Fruit fly (Drosophila melanogaster): ENCODE results near the gene CAH5.

CAH5 gene

dm6 chr3R:31218214-31218876 lies 44.1 kb upstream of the CAH5 start:
- TF ChIP-seq ranshi (GFP tag; IDR thresholded peaks at IDR 0.05): no peak
- TF ChIP-seq trem (tag; optimal IDR thresholded peaks at IDR 0.05): no peak
- TF ChIP-seq CG17385 (GFP tag; optimal IDR thresholded peaks at IDR 0.05): peak; percentile 47
- no peak for TF ChIP-seq ap (GFP tag; IDR thresholded peaks at IDR 0.05)
- TF ChIP-seq CG12299 (tag; optimal IDR thresholded peaks at IDR 0.05): peak; percentile 6
- no peak for TF ChIP-seq CG8359 (GFP tag; optimal IDR thresholded peaks at IDR 0.05; ENCODE audit: borderline replicate concordance)
- no peak for TF ChIP-seq ase (GFP tag; IDR thresholded peaks at IDR 0.05)
- TF ChIP-seq CG1024 (GFP tag; IDR thresholded peaks at IDR 0.05): no peak
- no peak for TF ChIP-seq org-1 (GFP tag; optimal IDR thresholded peaks at IDR 0.05)
- no peak for TF ChIP-seq CG18599 (GFP tag; optimal IDR thresholded peaks at IDR 0.05)
- TF ChIP-seq gfzf (GFP tag; optimal IDR thresholded peaks at IDR 0.05): no peak
- TF ChIP-seq wek (GFP tag; optimal IDR thresholded peaks at IDR 0.05): no peak
- TF ChIP-seq gcm (GFP tag; optimal IDR thresholded peaks at IDR 0.05): no peak
- no peak for TF ChIP-seq cad (GFP tag; optimal IDR thresholded peaks at IDR 0.05)
- TF ChIP-seq E2f1 (GFP tag; IDR thresholded peaks at IDR 0.05): no peak
- TF ChIP-seq her (GFP tag; optimal IDR thresholded peaks at IDR 0.05): no peak
- no peak for TF ChIP-seq CG10321 (GFP tag; IDR thresholded peaks at IDR 0.05)
- no peak for TF ChIP-seq CG14667 (GFP tag; IDR thresholded peaks at IDR 0.05)
- TF ChIP-seq CG14860 (GFP tag; IDR thresholded peaks at IDR 0.05; ENCODE audit: partially characterized antibody): no peak
- no peak for TF ChIP-seq sob (GFP tag; IDR thresholded peaks at IDR 0.05)
- TF ChIP-seq CG4617 (GFP tag; optimal IDR thresholded peaks at IDR 0.05; ENCODE audit: borderline replicate concordance): peak; percentile 19
- TF ChIP-seq CG10431 (GFP tag; optimal IDR thresholded peaks at IDR 0.05): peak; percentile 53
- no peak for TF ChIP-seq CG12942 (GFP tag; optimal IDR thresholded peaks at IDR 0.05)
- no peak for TF ChIP-seq stc (GFP tag; IDR thresholded peaks at IDR 0.05)
- TF ChIP-seq gro (GFP tag; optimal IDR thresholded peaks at IDR 0.05): no peak
- TF ChIP-seq pros (GFP tag; optimal IDR thresholded peaks at IDR 0.05): no peak
- TF ChIP-seq sug (tag; optimal IDR thresholded peaks at IDR 0.05): peak; percentile 55
- no peak for TF ChIP-seq al (GFP tag; IDR thresholded peaks at IDR 0.05)
- peak; percentile 62 for TF ChIP-seq dm (GFP tag; optimal IDR thresholded peaks at IDR 0.05)
- TF ChIP-seq trh (GFP tag; optimal IDR thresholded peaks at IDR 0.05): no peak
- TF ChIP-seq Nf-YC (tag; optimal IDR thresholded peaks at IDR 0.05): no peak
- no peak for TF ChIP-seq CG14965 (GFP tag; optimal IDR thresholded peaks at IDR 0.05; ENCODE audit: borderline replicate concordance)
- TF ChIP-seq twi (tag; optimal IDR thresholded peaks at IDR 0.05): no peak
- TF ChIP-seq chinmo (GFP tag; IDR thresholded peaks at IDR 0.05; ENCODE audit: partially characterized antibody): no peak
- no peak for TF ChIP-seq corto (GFP tag; optimal IDR thresholded peaks at IDR 0.05)
- TF ChIP-seq hkb (optimal IDR thresholded peaks at IDR 0.05): no peak
- TF ChIP-seq hkb (GFP tag; IDR thresholded peaks at IDR 0.05): no peak
- TF ChIP-seq CG10543 (GFP tag; optimal IDR thresholded peaks at IDR 0.05): peak; percentile 50
- TF ChIP-seq CG34376 (GFP tag; optimal IDR thresholded peaks at IDR 0.05): peak; percentile 3
- TF ChIP-seq Pdp1 (GFP tag; optimal IDR thresholded peaks at IDR 0.05): peak in 1 of 2 experiments; percentile 100
- no peak for TF ChIP-seq Vsx1 (GFP tag; optimal IDR thresholded peaks at IDR 0.05)
- no peak for TF ChIP-seq wdn (GFP tag; IDR thresholded peaks at IDR 0.05)
- TF ChIP-seq bowl (GFP tag; IDR thresholded peaks at IDR 0.05): no peak
- no peak for TF ChIP-seq fru (optimal IDR thresholded peaks at IDR 0.05)
- peak; percentile 96 for TF ChIP-seq YL-1 (GFP tag; optimal IDR thresholded peaks at IDR 0.05)
- TF ChIP-seq ci (GFP tag; IDR thresholded peaks at IDR 0.05): no peak
- no peak for TF ChIP-seq ab (GFP tag; optimal IDR thresholded peaks at IDR 0.05)
- peak; percentile 22 for TF ChIP-seq CG17186 (GFP tag; optimal IDR thresholded peaks at IDR 0.05)
- no peak for TF ChIP-seq Rfx (GFP tag; IDR thresholded peaks at IDR 0.05)
- no peak for TF ChIP-seq HLH54F (GFP tag; optimal IDR thresholded peaks at IDR 0.05)
- peak; percentile 67 for TF ChIP-seq Med (GFP tag)
